Worm (Caenorhabditis elegans) whole organism, L4 larva: Measurements from ENCODE around the gene T04C12.9.

Experiments
- T20F7.1 ChIP-seq: fragments of 200-800 bp; sonication (Bioruptor generic); optimal IDR thresholded peaks from 2 replicates; lab custom pipeline; 2018; ENCODE audit warnings: mild to moderate bottlenecking, missing genetic modification characterization, missing compliant biosample characterization
- ZK337.2 ChIP-seq: fragments of 200-800 bp; sonication (Bioruptor generic); IDR thresholded peaks from 2 replicates; pipeline ENCODE4 v1.3.6; 2022; ENCODE audit warnings: missing genetic modification reagents, missing genetic modification characterization, missing compliant biosample characterization
- aha-1 ChIP-seq: fragments of 150-350 bp; peaks from one replicate; lab custom pipeline; 2014; ENCODE audit warnings: missing biosample characterization, missing genetic modification characterization
- attf-4 ChIP-seq: sonication (generic microtip); optimal IDR thresholded peaks from 3 replicates; lab custom pipeline; 2017; ENCODE audit warnings: missing biosample characterization, missing genetic modification characterization
- ces-1 ChIP-seq: fragments of 150-350 bp; sonication (generic microtip); optimal IDR thresholded peaks from 4 replicates; lab custom pipeline; 2014; ENCODE audit warnings: missing biosample characterization, missing genetic modification reagents, missing genetic modification characterization
- ctbp-1 ChIP-seq: fragments of 200-800 bp; sonication (Bioruptor generic); IDR thresholded peaks from 2 replicates; pipeline ENCODE4 v1.3.6; 2022; ENCODE audit warnings: missing genetic modification reagents, missing genetic modification characterization, missing compliant biosample characterization
- daf-8 ChIP-seq: fragments of 200-800 bp; sonication (Bioruptor generic); IDR thresholded peaks from 2 replicates; pipeline ENCODE4 v1.3.6; 2022; ENCODE audit warnings: missing genetic modification characterization, missing compliant biosample characterization
- duxl-1 ChIP-seq: sonication (generic microtip); optimal IDR thresholded peaks from 2 replicates; lab custom pipeline; 2016; ENCODE audit warnings: mild to moderate bottlenecking, missing genetic modification characterization, moderate library complexity, missing compliant biosample characterization; ENCODE audit not compliant: poor library complexity
- fkh-10 ChIP-seq: fragments of 150-350 bp; optimal IDR thresholded peaks from 2 replicates; lab custom pipeline; 2014; ENCODE audit warnings: missing biosample characterization, missing genetic modification reagents, missing genetic modification characterization
- hlh-30 ChIP-seq: sonication (generic microtip); optimal IDR thresholded peaks from 2 replicates; lab custom pipeline; 2017; ENCODE audit warnings: antibody characterized with exemption, mild to moderate bottlenecking, missing genetic modification characterization, missing compliant biosample characterization; ENCODE audit not compliant: insufficient read depth
- lin-38 ChIP-seq: fragments of 200-800 bp; sonication (Bioruptor generic); IDR thresholded peaks from 2 replicates; pipeline ENCODE4 v1.3.6; 2022; ENCODE audit warnings: missing genetic modification reagents, missing genetic modification characterization, missing compliant biosample characterization
- lir-3 ChIP-seq: sonication (generic microtip); optimal IDR thresholded peaks from 2 replicates; lab custom pipeline; 2016; ENCODE audit warnings: mild to moderate bottlenecking, missing genetic modification characterization, missing compliant biosample characterization
- madf-5 ChIP-seq, 2 experiments: fragments of 200-800 bp; sonication (Bioruptor generic); IDR thresholded peaks; 2 replicates each; pipeline ENCODE4 v1.3.6; 2022; ENCODE audit warnings: missing compliant biosample characterization in 2 of 2, missing genetic modification characterization in 2 of 2
- mdl-1 ChIP-seq, 2 experiments: fragments of 150-350 bp in 1 of 2; sonication (generic microtip) in 1 of 2; optimal IDR thresholded peaks; 2 replicates each; lab custom pipeline; 2014 to 2017; ENCODE audit warnings: missing biosample characterization in 2 of 2, missing genetic modification characterization in 2 of 2
- mdt-29 ChIP-seq: fragments of 200-800 bp; sonication (Bioruptor generic); IDR thresholded peaks from 2 replicates; pipeline ENCODE4 v1.3.6; 2022; ENCODE audit warnings: missing genetic modification reagents, missing genetic modification characterization, missing compliant biosample characterization
- mxl-3 ChIP-seq: fragments of 200-800 bp; sonication (Bioruptor generic); optimal IDR thresholded peaks from 2 replicates; lab custom pipeline; 2018; ENCODE audit warnings: mild to moderate bottlenecking, missing genetic modification characterization, missing compliant biosample characterization
- nhr-28 ChIP-seq: fragments of 150-350 bp; optimal IDR thresholded peaks from 2 replicates; lab custom pipeline; 2014; ENCODE audit warnings: missing biosample characterization, missing genetic modification characterization
- nhr-76 ChIP-seq: fragments of 150-350 bp; optimal IDR thresholded peaks from 2 replicates; lab custom pipeline; 2014; ENCODE audit warnings: missing biosample characterization, missing genetic modification characterization
- nhr-77 ChIP-seq: fragments of 150-350 bp; optimal IDR thresholded peaks from 2 replicates; lab custom pipeline; 2014; ENCODE audit warnings: missing biosample characterization, missing genetic modification characterization
- pqm-1 ChIP-seq: sonication (generic microtip); optimal IDR thresholded peaks from 2 replicates; lab custom pipeline; 2017; ENCODE audit warnings: missing biosample characterization, missing genetic modification characterization
- saeg-2 ChIP-seq: fragments of 200-800 bp; sonication (Bioruptor generic); IDR thresholded peaks from 2 replicates; pipeline ENCODE4 v1.3.6; 2022; ENCODE audit warnings: missing genetic modification reagents, missing genetic modification characterization, missing compliant biosample characterization
- sdz-12 ChIP-seq: fragments of 200-800 bp; sonication (Bioruptor generic); optimal IDR thresholded peaks from 2 replicates; lab custom pipeline; 2018; ENCODE audit warnings: mild to moderate bottlenecking, missing genetic modification characterization, missing compliant biosample characterization
- snpc-1.2 ChIP-seq: fragments of 200-800 bp; sonication (Bioruptor generic); IDR thresholded peaks from 2 replicates; pipeline ENCODE4 v1.3.6; 2022; ENCODE audit warnings: missing genetic modification reagents, missing genetic modification characterization, missing compliant biosample characterization
- snpc-4 ChIP-seq: fragments of 150-350 bp; optimal IDR thresholded peaks from 2 replicates; lab custom pipeline; 2014; ENCODE audit warnings: missing biosample characterization, missing genetic modification characterization
- tra-1 ChIP-seq: fragments of 200-800 bp; sonication (Bioruptor generic); IDR thresholded peaks from 2 replicates; pipeline ENCODE4 v1.3.6; 2022; ENCODE audit warnings: missing genetic modification reagents, missing genetic modification characterization, missing compliant biosample characterization
- unc-62 ChIP-seq, 3 experiments: fragments of 150-350 bp in 1 of 3; sonication (generic microtip); optimal IDR thresholded peaks in 2 of 3; peaks in 1 of 3; 1 replicate in 1 of 3; 2 replicates in 2 of 3; lab custom pipeline; 2014 to 2017; ENCODE audit warnings: missing biosample characterization in 3 of 3, missing genetic modification characterization in 3 of 3, missing genetic modification reagents in 3 of 3, missing genotype in 1 of 3

The T04C12.9 gene

ce11 chrV:11022817-11023216 lies 40.2 kb downstream of the T04C12.9 start, which contains the start of the genes C13G3.12 and hot-6:
TSS of gene C13G3.12 (minus strand) at chrV:11022917.
TSS of gene hot-6 (minus strand) at chrV:11022937.
- peak; percentile 86 for TF ChIP-seq aha-1 (tag; lab: Kevin White, UChicago)
- no peak for TF ChIP-seq mdl-1 (tag; optimal IDR thresholded peaks at IDR 0.05; lab: Kevin White, UChicago)

DNA sequence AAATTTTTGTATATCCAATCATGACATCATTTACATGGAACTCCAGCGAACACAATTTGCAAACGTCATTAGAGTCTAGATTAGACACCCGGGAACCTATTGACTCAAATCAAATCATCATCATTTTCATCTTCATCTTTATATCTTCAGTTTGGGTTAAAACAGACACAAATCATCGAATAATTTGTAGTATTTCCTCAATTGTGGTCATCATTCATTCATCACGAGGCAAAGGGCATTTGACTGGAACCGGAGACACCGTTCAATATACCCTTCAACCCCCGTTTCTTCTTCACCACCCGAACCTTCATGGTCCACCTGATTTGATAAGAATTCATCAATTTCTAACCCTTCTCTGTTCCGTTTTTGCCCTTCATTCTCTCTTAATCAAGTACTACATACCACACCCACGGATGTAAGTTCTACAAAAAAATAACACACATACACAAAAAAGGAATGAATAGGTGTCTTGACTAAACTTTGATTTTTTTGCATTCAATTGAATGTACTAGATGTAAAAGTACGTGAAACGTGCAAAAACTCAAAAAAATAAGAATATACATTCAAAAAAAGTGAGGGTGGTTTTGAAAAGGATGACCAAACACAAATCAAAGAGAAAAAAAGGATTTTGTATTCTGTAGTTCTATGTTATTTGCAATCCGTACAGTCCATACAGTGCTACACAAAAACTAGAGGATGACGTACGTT lies 46.0 kb downstream of the T04C12.9 start:
- peak; percentile 69 for TF ChIP-seq nhr-28 (tag; lab: Kevin White, UChicago)
- no peak for TF ChIP-seq duxl-1 (tag; lab: Kevin White, UChicago)
- no peak for TF ChIP-seq attf-4 (tag; lab: Kevin White, UChicago)
- TF ChIP-seq pqm-1 (tag; lab: Kevin White, UChicago), result no peak

- TF ChIP-seq lin-38 (GFP tag; lab: Robert Waterston, UW) (no peak), ces-1 (GFP tag; lab: Kevin White, UChicago) (no peak), tra-1 (GFP tag; lab: Robert Waterston, UW) (no peak), T20F7.1 (GFP tag; lab: Kevin White, UChicago) (no peak), fkh-10 (GFP tag; lab: Kevin White, UChicago) (no peak), madf-5 (GFP tag; IDR thresholded peaks at IDR 0.05; lab: Robert Waterston, UW) (no peak)
These were observed 48.3 kb downstream of the T04C12.9 start for ce11 chrV:11014758-11015157.

- TF ChIP-seq unc-62 (GFP tag; optimal IDR thresholded peaks at IDR 0.05 in 1 of 2; lab: Kevin White, UChicago), result peak in 1 of 2 experiments; percentile 93
- no peak for TF ChIP-seq unc-62 (tag; optimal IDR thresholded peaks at IDR 0.05; lab: Kevin White, UChicago)
- no peak for TF ChIP-seq nhr-76 (tag; lab: Kevin White, UChicago)
These were observed 49.8 kb downstream of the T04C12.9 start for ce11 chrV:11013179-11013578.

ce11 chrV:11012419-11012818 lies 50.6 kb downstream of the T04C12.9 start, which contains the start of gene C13G3.1:
TSS of gene C13G3.1 (minus strand) at chrV:11012465.
- no peak for TF ChIP-seq nhr-76 (tag; lab: Kevin White, UChicago)
- TF ChIP-seq duxl-1 (tag; lab: Kevin White, UChicago), result no peak
- no peak for TF ChIP-seq ZK337.2 (GFP tag; lab: Robert Waterston, UW)
- no peak for TF ChIP-seq unc-62 (GFP tag; optimal IDR thresholded peaks at IDR 0.05 in 1 of 2; lab: Kevin White, UChicago)
- TF ChIP-seq unc-62 (tag; optimal IDR thresholded peaks at IDR 0.05; lab: Kevin White, UChicago), result no peak
- no peak for TF ChIP-seq snpc-4 (tag; lab: Kevin White, UChicago)
- TF ChIP-seq pqm-1 (tag; lab: Kevin White, UChicago), result no peak
- TF ChIP-seq mxl-3 (GFP tag; lab: Kevin White, UChicago), result peak; percentile 7
- no peak for TF ChIP-seq fkh-10 (GFP tag; lab: Kevin White, UChicago)
- TF ChIP-seq sdz-12 (GFP tag; lab: Kevin White, UChicago), result no peak
- TF ChIP-seq lir-3 (tag; lab: Kevin White, UChicago), result no peak
- no peak for TF ChIP-seq mdt-29
- peak; percentile 1 for TF ChIP-seq nhr-28 (tag; lab: Kevin White, UChicago)
- no peak for TF ChIP-seq snpc-1.2
- TF ChIP-seq saeg-2 (GFP tag; lab: Robert Waterston, UW), result no peak
- TF ChIP-seq aha-1 (tag; lab: Kevin White, UChicago), result peak; percentile 59
- peak; percentile 11 for TF ChIP-seq hlh-30 (tag; lab: Kevin White, UChicago)
- TF ChIP-seq ctbp-1 (GFP tag; lab: Robert Waterston, UW), result no peak
- TF ChIP-seq daf-8 (GFP tag; lab: Robert Waterston, UW), result no peak
- no peak for TF ChIP-seq nhr-77 (tag; lab: Kevin White, UChicago)
